Fruit fly (Drosophila melanogaster) whole organism, embryonic: ENCODE measurements around the gene Uba2.
A peak's percentile ranks its signal among the peaks of the same experiment; 100 is the strongest.

Source experiments
- Asciz ChIP-seq: fragments of 200-800 bp; sonication (Bioruptor generic); optimal IDR thresholded peaks from 2 replicates; lab custom pipeline; 2017; ENCODE audit warnings: missing biosample characterization, mild to moderate bottlenecking, missing genetic modification characterization, missing genetic modification reagents
- Atf3 ChIP-seq: fragments of 200-800 bp; sonication (Bioruptor generic); optimal IDR thresholded peaks from 3 replicates; lab custom pipeline; 2016; ENCODE audit warnings: missing biosample characterization, missing genetic modification characterization
- CG11247 ChIP-seq: fragments of 200-800 bp; sonication (Bioruptor generic); IDR thresholded peaks from 2 replicates; pipeline ENCODE4 v1.3.6; 2022; ENCODE audit warnings: missing biosample characterization, missing genetic modification characterization
- CG11695 ChIP-seq: fragments of 200-800 bp; sonication (Bioruptor generic); IDR thresholded peaks from 3 replicates; pipeline ENCODE4 v1.3.6; 2022; ENCODE audit warnings: missing biosample characterization, missing genetic modification characterization
- CG12071 ChIP-seq: fragments of 200-800 bp; sonication (Bioruptor generic); optimal IDR thresholded peaks from 3 replicates; lab custom pipeline; 2018; ENCODE audit warnings: missing biosample characterization, mild to moderate bottlenecking, missing genetic modification characterization
- CG13123 ChIP-seq: fragments of 200-800 bp; sonication (Bioruptor generic); optimal IDR thresholded peaks from 2 replicates; lab custom pipeline; 2016; ENCODE audit warnings: missing biosample characterization, missing genetic modification characterization
- CG13287 ChIP-seq: fragments of 200-800 bp; sonication (Bioruptor generic); IDR thresholded peaks from 2 replicates; pipeline ENCODE4 v1.3.6; 2022; ENCODE audit warnings: missing biosample characterization, missing genetic modification characterization; ENCODE audit not compliant: partially characterized antibody
- CG13296 ChIP-seq: fragments of 200-800 bp; sonication (Bioruptor generic); optimal IDR thresholded peaks from 3 replicates; lab custom pipeline; 2018; ENCODE audit warnings: missing biosample characterization, mild to moderate bottlenecking, missing genetic modification characterization
- CG1529 ChIP-seq: fragments of 200-800 bp; sonication (Bioruptor generic); optimal IDR thresholded peaks from 3 replicates; lab custom pipeline; 2018; ENCODE audit warnings: missing biosample characterization, missing genetic modification characterization
- CG17186 ChIP-seq: fragments of 200-800 bp; sonication (Bioruptor generic); optimal IDR thresholded peaks from 3 replicates; lab custom pipeline; 2017; ENCODE audit warnings: missing biosample characterization, missing genetic modification reagents, missing genetic modification characterization
- CG17359 ChIP-seq: fragments of 200-800 bp; sonication (Bioruptor generic); optimal IDR thresholded peaks from 3 replicates; lab custom pipeline; 2018; ENCODE audit warnings: missing biosample characterization, mild to moderate bottlenecking, missing genetic modification characterization, moderate library complexity
- CG2678 ChIP-seq: fragments of 200-800 bp; sonication (Bioruptor generic); optimal IDR thresholded peaks from 3 replicates; lab custom pipeline; 2019; ENCODE audit warnings: missing biosample characterization, mild to moderate bottlenecking, missing genetic modification characterization, moderate library complexity
- CG30403 ChIP-seq: fragments of 200-800 bp; sonication (Bioruptor generic); optimal IDR thresholded peaks from 3 replicates; lab custom pipeline; 2016; ENCODE audit warnings: missing biosample characterization, missing genetic modification characterization
- CG33557 ChIP-seq: fragments of 200-800 bp; sonication (Bioruptor generic); optimal IDR thresholded peaks from 2 replicates; lab custom pipeline; 2019; ENCODE audit warnings: missing biosample characterization, mild to moderate bottlenecking, missing genetic modification characterization, moderate library complexity
- CG34422 ChIP-seq: fragments of 200-800 bp; sonication (Bioruptor generic); IDR thresholded peaks from 3 replicates; pipeline ENCODE4 v1.3.6; 2022; ENCODE audit warnings: missing biosample characterization, missing genetic modification characterization
- CG4820 ChIP-seq: fragments of 200-800 bp; sonication (Bioruptor generic); optimal IDR thresholded peaks from 3 replicates; lab custom pipeline; 2016; ENCODE audit warnings: missing biosample characterization, missing genetic modification characterization
- CG6689 ChIP-seq: fragments of 200-800 bp; sonication (Bioruptor generic); IDR thresholded peaks from 2 replicates; pipeline ENCODE4 v1.3.6; 2022; ENCODE audit warnings: missing biosample characterization, missing genetic modification characterization
- CG7556 ChIP-seq: fragments of 200-800 bp; sonication (Bioruptor generic); optimal IDR thresholded peaks from 2 replicates; lab custom pipeline; 2017; ENCODE audit warnings: missing biosample characterization, mild to moderate bottlenecking, missing genetic modification characterization
- CG7839 ChIP-seq: fragments of 200-800 bp; sonication (Bioruptor generic); optimal IDR thresholded peaks from 3 replicates; lab custom pipeline; 2018; ENCODE audit warnings: missing biosample characterization, mild to moderate bottlenecking, missing genetic modification characterization, moderate library complexity
- CG8281 ChIP-seq: fragments of 200-800 bp; sonication (Bioruptor generic); optimal IDR thresholded peaks from 2 replicates; lab custom pipeline; 2018; ENCODE audit warnings: missing biosample characterization, mild to moderate bottlenecking, missing genetic modification characterization, moderate library complexity
- CG9817 ChIP-seq: fragments of 200-800 bp; sonication (Bioruptor generic); optimal IDR thresholded peaks from 2 replicates; lab custom pipeline; 2018; ENCODE audit warnings: missing biosample characterization, mild to moderate bottlenecking, missing genetic modification characterization, moderate library complexity
- CHES-1-like ChIP-seq: fragments of 200-800 bp; sonication (Bioruptor generic); optimal IDR thresholded peaks from 2 replicates; lab custom pipeline; 2016; ENCODE audit warnings: missing biosample characterization, missing genetic modification characterization
- CrebB ChIP-seq: fragments of 200-800 bp; sonication (Bioruptor generic); optimal IDR thresholded peaks from 3 replicates; lab custom pipeline; 2018; ENCODE audit warnings: missing biosample characterization, mild to moderate bottlenecking, missing genetic modification characterization
- Dbx ChIP-seq: fragments of 200-800 bp; sonication (Bioruptor generic); IDR thresholded peaks from 3 replicates; pipeline ENCODE4 v1.3.6; 2022; ENCODE audit warnings: missing biosample characterization, missing genetic modification characterization
- Drgx ChIP-seq: fragments of 200-800 bp; sonication (Bioruptor generic); IDR thresholded peaks from 2 replicates; pipeline ENCODE4 v1.3.6; 2022; ENCODE audit warnings: missing biosample characterization, missing genetic modification characterization
- GATAe ChIP-seq: fragments of 200-800 bp; sonication (Bioruptor generic); conservative IDR thresholded peaks from 2 replicates; pipeline ENCODE4 v1.3.6; 2022; ENCODE audit warnings: missing biosample characterization, missing genetic modification characterization
- Hr3 ChIP-seq: fragments of 200-800 bp; sonication (Bioruptor generic); optimal IDR thresholded peaks from 3 replicates; lab custom pipeline; 2016; ENCODE audit warnings: missing biosample characterization, missing genetic modification characterization
- Hr51 ChIP-seq, 2 experiments: fragments of 200-800 bp; sonication (Bioruptor generic); optimal IDR thresholded peaks; 2 replicates in 1 of 2; 3 replicates in 1 of 2; lab custom pipeline; 2016 to 2018; ENCODE audit warnings: missing biosample characterization in 2 of 2, missing genetic modification characterization in 2 of 2, mild to moderate bottlenecking in 1 of 2, moderate library complexity in 1 of 2
- Hsf ChIP-seq: fragments of 200-800 bp; sonication (Bioruptor generic); optimal IDR thresholded peaks from 3 replicates; lab custom pipeline; 2016; ENCODE audit warnings: missing biosample characterization, missing genetic modification characterization
- Opbp ChIP-seq: fragments of 200-800 bp; sonication (Bioruptor generic); IDR thresholded peaks from 3 replicates; pipeline ENCODE4 v1.3.6; 2022; ENCODE audit warnings: missing biosample characterization, missing genetic modification characterization; ENCODE audit not compliant: partially characterized antibody
- Rx ChIP-seq: fragments of 200-800 bp; sonication (Bioruptor generic); IDR thresholded peaks from 2 replicates; pipeline ENCODE4 v1.3.6; 2022; ENCODE audit warnings: missing biosample characterization, missing genetic modification characterization
- Sox102F ChIP-seq: fragments of 200-800 bp; sonication (Bioruptor generic); optimal IDR thresholded peaks from 2 replicates; lab custom pipeline; 2018; ENCODE audit warnings: missing biosample characterization, mild to moderate bottlenecking, missing genetic modification characterization, moderate library complexity
- Trl ChIP-seq, 3 experiments: fragments of >200 bp in 2 of 3; fragments of 200-800 bp in 1 of 3; sonication (Bioruptor generic) in 1 of 3; optimal IDR thresholded peaks; 2 replicates in 1 of 3; 3 replicates in 2 of 3; lab custom pipeline; 2016 to 2017; ENCODE audit warnings: missing biosample characterization in 1 of 3, missing genetic modification characterization in 1 of 3
- YL-1 ChIP-seq: fragments of 200-800 bp; sonication (Bioruptor generic); optimal IDR thresholded peaks from 3 replicates; lab custom pipeline; 2017; ENCODE audit warnings: missing biosample characterization, mild to moderate bottlenecking, missing genetic modification characterization
- ara ChIP-seq: fragments of 200-800 bp; sonication (Bioruptor generic); IDR thresholded peaks from 2 replicates; pipeline ENCODE4 v1.3.6; 2022; ENCODE audit warnings: missing biosample characterization, missing genetic modification characterization
- cato ChIP-seq: fragments of 200-800 bp; sonication (Bioruptor generic); optimal IDR thresholded peaks from 2 replicates; lab custom pipeline; 2016; ENCODE audit warnings: missing biosample characterization, missing genetic modification characterization, borderline replicate concordance
- chinmo ChIP-seq: fragments of 200-800 bp; sonication (Bioruptor generic); IDR thresholded peaks from 4 replicates; pipeline ENCODE4 v1.3.6; 2022; ENCODE audit warnings: missing biosample characterization, missing genetic modification characterization; ENCODE audit not compliant: partially characterized antibody
- en ChIP-seq: fragments of 200-800 bp; sonication (Bioruptor generic); optimal IDR thresholded peaks from 2 replicates; lab custom pipeline; 2016; ENCODE audit warnings: missing biosample characterization, missing genetic modification characterization
- gro ChIP-seq: fragments of 200-800 bp; sonication (Bioruptor generic); optimal IDR thresholded peaks from 2 replicates; lab custom pipeline; 2016; ENCODE audit warnings: missing biosample characterization, missing genetic modification characterization
- gt ChIP-seq: fragments of 200-800 bp; sonication (Bioruptor generic); IDR thresholded peaks from 2 replicates; pipeline ENCODE4 v1.3.6; 2022; ENCODE audit warnings: missing biosample characterization, missing genetic modification characterization
- her ChIP-seq: fragments of 200-800 bp; sonication (Bioruptor generic); optimal IDR thresholded peaks from 2 replicates; lab custom pipeline; 2016; ENCODE audit warnings: missing biosample characterization, missing genetic modification characterization
- inv ChIP-seq: fragments of 200-800 bp; sonication (Bioruptor generic); IDR thresholded peaks from 2 replicates; pipeline ENCODE4 v1.3.6; 2022; ENCODE audit warnings: missing biosample characterization, missing genetic modification characterization; ENCODE audit not compliant: partially characterized antibody
- mam ChIP-seq: fragments of 200-800 bp; sonication (Bioruptor generic); optimal IDR thresholded peaks from 3 replicates; lab custom pipeline; 2016; ENCODE audit warnings: missing biosample characterization, missing genetic modification characterization
- nau ChIP-seq: fragments of 200-800 bp; sonication (Bioruptor generic); optimal IDR thresholded peaks from 3 replicates; lab custom pipeline; 2017; ENCODE audit warnings: missing biosample characterization, mild to moderate bottlenecking, missing genetic modification characterization, missing genetic modification reagents
- nom ChIP-seq: fragments of 200-800 bp; sonication (Bioruptor generic); optimal IDR thresholded peaks from 2 replicates; lab custom pipeline; 2017; ENCODE audit warnings: missing biosample characterization, missing genetic modification characterization, mild to moderate bottlenecking, moderate library complexity, missing genetic modification reagents
- sqz ChIP-seq: fragments of 200-800 bp; sonication (Bioruptor generic); optimal IDR thresholded peaks from 3 replicates; lab custom pipeline; 2018; ENCODE audit warnings: missing biosample characterization, mild to moderate bottlenecking, missing genetic modification characterization
- sr ChIP-seq: fragments of 200-800 bp; sonication (Bioruptor generic); IDR thresholded peaks from 3 replicates; pipeline ENCODE4 v1.3.6; 2022; ENCODE audit warnings: missing biosample characterization, missing genetic modification characterization
- stc ChIP-seq: fragments of 200-800 bp; sonication (Bioruptor generic); IDR thresholded peaks from 2 replicates; pipeline ENCODE4 v1.3.6; 2022; ENCODE audit warnings: missing biosample characterization, missing genetic modification characterization
- zen ChIP-seq: fragments of 200-800 bp; sonication (Bioruptor generic); optimal IDR thresholded peaks from 3 replicates; lab custom pipeline; 2018; ENCODE audit warnings: missing biosample characterization, mild to moderate bottlenecking, missing genetic modification characterization, moderate library complexity

The Uba2 gene

dm6 chr3L:8081822-8082221 is 45.8 kb downstream of the Uba2 start (continued):
- TF ChIP-seq Dbx (GFP tag; lab: Robert Waterston, UW), result peak; percentile 46; the same call in 1 of the 3 replicates
- TF ChIP-seq gro (GFP tag; lab: Kevin White, UChicago), result peak; percentile 66
- TF ChIP-seq cato (GFP tag; lab: Kevin White, UChicago), result no peak
- TF ChIP-seq zen, result no peak
- TF ChIP-seq inv (GFP tag; lab: Robert Waterston, UW), result no peak
- peak; percentile 77; the same call in 2 of the 4 replicates for TF ChIP-seq chinmo (GFP tag; lab: Robert Waterston, UW)
- TF ChIP-seq CG7556 (GFP tag; lab: Kevin White, UChicago), result peak; percentile 7
- peak; percentile 29 for TF ChIP-seq CG1529
- TF ChIP-seq CrebB (tag; lab: Kevin White, UChicago), result peak; percentile 55
- no peak for TF ChIP-seq gt (GFP tag; lab: Robert Waterston, UW)
- TF ChIP-seq Atf3 (GFP tag; lab: Kevin White, UChicago), result no peak
- no peak for TF ChIP-seq en
- no peak for TF ChIP-seq GATAe (GFP tag; lab: Robert Waterston, UW)
- peak; percentile 85 to 95 for TF ChIP-seq Trl (optimal IDR thresholded peaks at IDR 0.05; lab: Kevin White, UChicago)
- peak; percentile 64 for TF ChIP-seq Trl (GFP tag; optimal IDR thresholded peaks at IDR 0.05; lab: Kevin White, UChicago)
- no peak for TF ChIP-seq CG33557 (GFP tag; lab: Kevin White, UChicago)
- TF ChIP-seq Sox102F (GFP tag; lab: Kevin White, UChicago), result no peak
- TF ChIP-seq CG4820 (GFP tag; lab: Kevin White, UChicago), result no peak
- no peak for TF ChIP-seq Rx (GFP tag; lab: Robert Waterston, UW)
- no peak for TF ChIP-seq CG11247 (GFP tag; lab: Robert Waterston, UW)
- peak; percentile 69 for TF ChIP-seq nau (GFP tag; lab: Kevin White, UChicago)
- TF ChIP-seq CG17186 (GFP tag; lab: Kevin White, UChicago), result no peak
- TF ChIP-seq Hsf, result peak; percentile 26
- TF ChIP-seq sr (GFP tag; lab: Robert Waterston, UW), result peak; percentile 28; the same call in 1 of the 3 replicates
- TF ChIP-seq Hr51 (GFP tag; optimal IDR thresholded peaks at IDR 0.05; lab: Kevin White, UChicago), result peak in 1 of 2 experiments; percentile 49
- TF ChIP-seq CG11695 (GFP tag; lab: Robert Waterston, UW), result peak; percentile 50; the same call in 1 of the 3 replicates
- TF ChIP-seq mam (GFP tag; lab: Kevin White, UChicago), result peak; percentile 42
- peak; percentile 42 for TF ChIP-seq CG17359 (tag; lab: Kevin White, UChicago)
- TF ChIP-seq CG2678 (tag; lab: Kevin White, UChicago), result peak; percentile 42
- peak; percentile 13 for TF ChIP-seq CG30403 (GFP tag; lab: Kevin White, UChicago)
- TF ChIP-seq Drgx (GFP tag; lab: Robert Waterston, UW), result peak; percentile 28; the same call in 1 of the 2 replicates
- TF ChIP-seq CG13123 (GFP tag; lab: Kevin White, UChicago), result no peak
- no peak for TF ChIP-seq Hr3
- no peak for TF ChIP-seq CG9817 (tag; lab: Kevin White, UChicago)
- TF ChIP-seq sqz (GFP tag; lab: Kevin White, UChicago), result peak; percentile 56
- TF ChIP-seq stc, result peak; percentile 47; the same call in 1 of the 2 replicates
- peak; percentile 51 for TF ChIP-seq YL-1
- TF ChIP-seq nom (GFP tag; lab: Kevin White, UChicago), result peak; percentile 83
- TF ChIP-seq her, result peak; percentile 69
- TF ChIP-seq Asciz (GFP tag; lab: Kevin White, UChicago), result peak; percentile 0
- TF ChIP-seq CG13287, result peak; percentile 72
- TF ChIP-seq CG34422 (GFP tag; lab: Robert Waterston, UW), result peak; percentile 48; the same call in 1 of the 3 replicates
- TF ChIP-seq CHES-1-like, result peak; percentile 5
- peak; percentile 31 for TF ChIP-seq CG7839 (tag; lab: Kevin White, UChicago)
- peak; percentile 61 for TF ChIP-seq CG12071 (GFP tag; lab: Kevin White, UChicago)
- TF ChIP-seq CG8281, result peak; percentile 28
- no peak for TF ChIP-seq ara
- no peak for TF ChIP-seq Opbp (GFP tag; lab: Robert Waterston, UW)
- peak; percentile 64 for TF ChIP-seq CG13296 (GFP tag; lab: Kevin White, UChicago)
- TF ChIP-seq CG6689 (GFP tag; lab: Robert Waterston, UW), result peak; percentile 31; the same call in 1 of the 2 replicates
